Fruit fly (Drosophila melanogaster): ENCODE data around the gene GluProRS.

- no peak for TF ChIP-seq insv (optimal IDR thresholded peaks at IDR 0.05)
- TF ChIP-seq h (optimal IDR thresholded peaks at IDR 0.05): no peak
- TF ChIP-seq ttk (optimal IDR thresholded peaks at IDR 0.05): no peak
- TF ChIP-seq Myc (optimal IDR thresholded peaks at IDR 0.05): no peak
- no peak for TF ChIP-seq psq (optimal IDR thresholded peaks at IDR 0.05)
- no peak for TF ChIP-seq Sin3A (optimal IDR thresholded peaks at IDR 0.05)
These were observed 43.2 kb downstream of the GluProRS start for dm6 chr3R:23915042-23915428.
